Worm (Caenorhabditis elegans) whole organism, L3 larva: ENCODE measurements around the gene hst-1.

Experiments used
- ama-1 ChIP-seq: fragments of 150-350 bp; optimal IDR thresholded peaks from 2 replicates; lab custom pipeline; 2018
- elt-2 ChIP-seq: sonication (generic microtip); optimal IDR thresholded peaks from 2 replicates; lab custom pipeline; 2016; ENCODE audit warnings: missing genetic modification reagents, mild to moderate bottlenecking, missing genetic modification characterization, missing compliant biosample characterization
- fkh-2 ChIP-seq: fragments of 150-350 bp; optimal IDR thresholded peaks from 2 replicates; lab custom pipeline; 2014; ENCODE audit warnings: missing biosample characterization, missing genetic modification reagents, missing genetic modification characterization
- nhr-12 ChIP-seq: fragments of 150-350 bp; optimal IDR thresholded peaks from 2 replicates; lab custom pipeline; 2014; ENCODE audit warnings: missing biosample characterization, missing genetic modification characterization
- pha-4 ChIP-seq: fragments of 150-350 bp; optimal IDR thresholded peaks from 2 replicates; lab custom pipeline; 2014; ENCODE audit warnings: missing biosample characterization, missing genetic modification reagents, missing genetic modification characterization
- pqm-1 ChIP-seq: fragments of 150-350 bp; optimal IDR thresholded peaks from 2 replicates; lab custom pipeline; 2017; ENCODE audit warnings: missing biosample characterization, missing genetic modification characterization, inconsistent platforms
- snpc-4 ChIP-seq: fragments of 150-350 bp; optimal IDR thresholded peaks from 2 replicates; lab custom pipeline; 2014; ENCODE audit warnings: missing biosample characterization, missing genetic modification characterization

- no peak for TF ChIP-seq pha-4
- TF ChIP-seq elt-2 (tag; lab: Kevin White, UChicago): no peak
- no peak for TF ChIP-seq nhr-12 (tag; lab: Kevin White, UChicago)
- no peak for TF ChIP-seq pqm-1 (tag; lab: Kevin White, UChicago)
- TF ChIP-seq ama-1 (lab: Kevin White, UChicago): no peak
- no peak for TF ChIP-seq snpc-4 (tag; lab: Kevin White, UChicago)
- no peak for TF ChIP-seq fkh-2 (tag; lab: Kevin White, UChicago)
These were observed 48.0 kb upstream of the hst-1 start, which contains the start of gene F21D5.5 for ce11 chrIV:8739294-8739693.
